Fruit fly (Drosophila melanogaster) whole organism, adult: ENCODE results near the gene CG33170.

Source experiments
- CG11617 ChIP-seq: fragments of 200-800 bp; sonication (Bioruptor generic); optimal IDR thresholded peaks from 2 replicates; lab custom pipeline; 2017; ENCODE audit warnings: mild to moderate bottlenecking, missing biosample characterization, missing genetic modification reagents, missing genetic modification characterization
- CG12768 ChIP-seq: fragments of 200-800 bp; sonication (Bioruptor generic); optimal IDR thresholded peaks from 2 replicates; lab custom pipeline; 2017; ENCODE audit warnings: missing biosample characterization, missing genetic modification characterization, mild to moderate bottlenecking, moderate library complexity, missing genetic modification reagents
- CG1620 ChIP-seq: fragments of 200-800 bp; sonication (Bioruptor generic); optimal IDR thresholded peaks from 2 replicates; lab custom pipeline; 2016; ENCODE audit warnings: missing biosample characterization, missing genetic modification characterization
- CG33017 ChIP-seq: fragments of 200-800 bp; sonication (Bioruptor generic); optimal IDR thresholded peaks from 2 replicates; lab custom pipeline; 2018; ENCODE audit warnings: missing biosample characterization, mild to moderate bottlenecking, missing genetic modification characterization, moderate library complexity
- CG5204 ChIP-seq: fragments of 200-800 bp; sonication (Bioruptor generic); optimal IDR thresholded peaks from 2 replicates; lab custom pipeline; 2016; ENCODE audit warnings: missing biosample characterization, missing genetic modification characterization
- CG7045 ChIP-seq: fragments of 200-800 bp; sonication (Bioruptor generic); optimal IDR thresholded peaks from 2 replicates; lab custom pipeline; 2017; ENCODE audit warnings: missing biosample characterization, mild to moderate bottlenecking, missing genetic modification characterization
- CG7101 ChIP-seq: fragments of 200-800 bp; sonication (Bioruptor generic); optimal IDR thresholded peaks from 2 replicates; lab custom pipeline; 2018; ENCODE audit warnings: missing biosample characterization, mild to moderate bottlenecking, missing genetic modification characterization, moderate library complexity
- Clk ChIP-seq: fragments of 200-800 bp; sonication (Bioruptor generic); optimal IDR thresholded peaks from 2 replicates; lab custom pipeline; 2017; ENCODE audit warnings: missing biosample characterization, missing genetic modification characterization
- Crg-1 ChIP-seq: fragments of 200-800 bp; sonication (Bioruptor generic); optimal IDR thresholded peaks from 2 replicates; lab custom pipeline; 2016; ENCODE audit warnings: missing biosample characterization, missing genetic modification characterization
- Hr96 ChIP-seq: fragments of 200-800 bp; sonication (Bioruptor generic); optimal IDR thresholded peaks from 2 replicates; lab custom pipeline; 2016; ENCODE audit warnings: missing biosample characterization, missing genetic modification characterization
- Mnt ChIP-seq: fragments of 200-800 bp; sonication (Bioruptor generic); optimal IDR thresholded peaks from 2 replicates; lab custom pipeline; 2016; ENCODE audit warnings: missing biosample characterization, mild to moderate bottlenecking, missing genetic modification characterization
- bab1 ChIP-seq: fragments of 200-800 bp; sonication (Bioruptor generic); optimal IDR thresholded peaks from 3 replicates; lab custom pipeline; 2019; ENCODE audit warnings: missing biosample characterization, mild to moderate bottlenecking, missing genetic modification characterization, moderate library complexity
- cic ChIP-seq: fragments of 200-800 bp; sonication (Bioruptor generic); optimal IDR thresholded peaks from 2 replicates; lab custom pipeline; 2017; ENCODE audit warnings: missing biosample characterization, mild to moderate bottlenecking, missing genetic modification characterization, moderate library complexity
- cnc ChIP-seq, 2 experiments: fragments of >200 bp; optimal IDR thresholded peaks; 2 replicates each; lab custom pipeline; 2017
- kay ChIP-seq: fragments of 200-800 bp; sonication (Bioruptor generic); peaks from one replicate; lab custom pipeline; 2016; ENCODE audit warnings: missing biosample characterization, missing genetic modification characterization, borderline replicate concordance
- ovo ChIP-seq: fragments of 200-800 bp; sonication (Bioruptor generic); optimal IDR thresholded peaks from 2 replicates; lab custom pipeline; 2016; ENCODE audit warnings: missing biosample characterization, missing genetic modification characterization
- pad ChIP-seq: fragments of 200-800 bp; sonication (Bioruptor generic); optimal IDR thresholded peaks from 3 replicates; lab custom pipeline; 2017; ENCODE audit warnings: missing biosample characterization, missing genetic modification characterization, mild to moderate bottlenecking, moderate library complexity, missing genetic modification reagents
- tj ChIP-seq: fragments of 200-800 bp; sonication (Bioruptor generic); optimal IDR thresholded peaks from 3 replicates; lab custom pipeline; 2017; ENCODE audit warnings: missing biosample characterization, mild to moderate bottlenecking, missing genetic modification characterization, moderate library complexity
- toe ChIP-seq: fragments of 200-800 bp; sonication (Bioruptor generic); optimal IDR thresholded peaks from 2 replicates; lab custom pipeline; 2016; ENCODE audit warnings: missing biosample characterization, missing genetic modification characterization

Gene CG33170

DNA sequence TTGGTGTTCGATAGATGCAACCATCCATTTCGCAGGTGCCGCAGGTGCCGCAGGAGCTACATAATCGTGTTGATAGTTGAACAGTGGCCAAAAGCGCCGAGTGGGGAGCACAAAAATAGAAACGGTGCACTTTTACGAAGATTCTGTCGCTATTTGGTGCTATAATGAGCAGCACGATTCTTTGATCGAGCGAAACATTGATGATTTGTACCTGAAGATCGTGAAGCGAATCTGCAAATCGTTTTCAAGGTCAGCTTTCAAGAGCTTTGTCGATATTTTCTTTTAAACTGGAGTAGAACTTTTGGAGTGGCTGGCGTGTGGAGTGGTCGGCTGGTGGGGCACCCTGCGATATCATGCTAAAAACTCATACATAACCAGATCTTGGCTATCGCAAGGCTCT lies 34.0 kb downstream of the CG33170 start, which contains the start of gene CG11131:
Gene CG11131, plus strand, starts transcription at position 301 of the 400 bp plus-strand sequence.
- TF ChIP-seq CG1620 (GFP tag; lab: Kevin White, UChicago) (no peak), Crg-1 (GFP tag; lab: Kevin White, UChicago) (no peak), CG7045 (GFP tag; lab: Kevin White, UChicago) (no peak), toe (GFP tag; lab: Kevin White, UChicago) (no peak), pad (GFP tag; lab: Kevin White, UChicago) (no peak), tj (GFP tag; lab: Kevin White, UChicago) (no peak), bab1 (GFP tag; lab: Kevin White, UChicago) (no peak), Hr96 (GFP tag; lab: Kevin White, UChicago) (no peak), CG5204 (GFP tag; lab: Kevin White, UChicago) (no peak), ovo (no peak), CG11617 (GFP tag; lab: Kevin White, UChicago) (no peak), Mnt (GFP tag; lab: Kevin White, UChicago) (no peak), Clk (GFP tag; lab: Kevin White, UChicago) (no peak), CG7101 (tag; lab: Kevin White, UChicago) (no peak), CG12768 (GFP tag; lab: Kevin White, UChicago) (no peak), CG33017 (tag; lab: Kevin White, UChicago) (no peak), cic (no peak), cnc (optimal IDR thresholded peaks at IDR 0.05; lab: Kevin White, UChicago) (no peak), kay (GFP tag; lab: Kevin White, UChicago) (no peak)

DNA sequence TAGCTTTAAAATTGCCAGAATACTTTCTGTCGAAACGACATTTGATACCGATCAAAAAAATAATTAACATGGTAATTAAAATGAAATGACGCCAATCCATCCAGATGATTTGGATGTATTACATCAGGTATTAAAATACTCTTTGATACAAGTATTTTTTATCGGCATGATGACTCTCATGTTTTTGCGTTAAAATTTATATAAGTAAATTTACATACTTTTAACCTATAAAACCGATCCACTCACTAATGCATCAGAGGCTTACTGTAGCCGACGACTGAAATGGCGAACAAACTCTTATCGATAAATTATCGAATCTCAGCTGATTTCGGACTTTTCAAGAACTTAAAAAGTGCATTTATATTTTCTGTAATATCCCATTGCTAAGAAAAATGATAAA lies 37.2 kb downstream of the CG33170 start, which contains the start of gene BoYb:
Gene BoYb, plus strand, starts transcription at position 301 of the 400 bp plus-strand sequence.
- TF ChIP-seq CG1620 (GFP tag; lab: Kevin White, UChicago) (no peak), cnc (optimal IDR thresholded peaks at IDR 0.05; lab: Kevin White, UChicago) (no peak), cic (no peak), Crg-1 (GFP tag; lab: Kevin White, UChicago) (no peak), toe (GFP tag; lab: Kevin White, UChicago) (no peak), bab1 (GFP tag; lab: Kevin White, UChicago) (no peak), tj (GFP tag; lab: Kevin White, UChicago) (no peak)

DNA sequence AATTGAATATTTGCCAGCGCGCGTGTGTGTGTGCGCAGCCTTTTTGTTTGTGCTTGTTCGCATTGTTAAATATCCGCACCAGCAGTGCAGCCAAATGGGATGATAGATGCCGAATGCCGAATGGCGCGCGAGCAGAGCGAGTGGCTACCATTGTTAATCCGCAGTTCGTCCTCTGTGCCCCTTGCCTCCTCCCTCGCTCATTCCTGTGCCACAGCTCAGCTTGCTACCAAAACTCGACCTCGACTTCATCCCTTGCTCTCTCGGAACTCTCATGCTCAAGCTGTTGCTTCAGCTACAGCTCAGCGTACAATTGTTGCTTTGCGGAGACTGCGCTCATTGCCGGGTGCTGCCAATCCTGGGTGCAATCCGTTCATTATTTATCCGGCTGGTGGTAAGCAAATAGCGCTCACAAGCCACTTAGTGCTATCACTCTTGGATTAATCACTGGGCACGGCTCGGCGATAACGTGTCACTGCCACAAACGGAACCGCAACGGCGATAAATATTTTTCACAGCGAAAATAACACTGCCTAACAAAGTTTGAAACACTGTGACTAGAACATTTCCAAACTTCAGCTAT lies 45.0 kb downstream of the CG33170 start:
- TF ChIP-seq tj (GFP tag; lab: Kevin White, UChicago) (no peak), CG12768 (GFP tag; lab: Kevin White, UChicago) (peak; percentile 91), ovo (no peak)

DNA sequence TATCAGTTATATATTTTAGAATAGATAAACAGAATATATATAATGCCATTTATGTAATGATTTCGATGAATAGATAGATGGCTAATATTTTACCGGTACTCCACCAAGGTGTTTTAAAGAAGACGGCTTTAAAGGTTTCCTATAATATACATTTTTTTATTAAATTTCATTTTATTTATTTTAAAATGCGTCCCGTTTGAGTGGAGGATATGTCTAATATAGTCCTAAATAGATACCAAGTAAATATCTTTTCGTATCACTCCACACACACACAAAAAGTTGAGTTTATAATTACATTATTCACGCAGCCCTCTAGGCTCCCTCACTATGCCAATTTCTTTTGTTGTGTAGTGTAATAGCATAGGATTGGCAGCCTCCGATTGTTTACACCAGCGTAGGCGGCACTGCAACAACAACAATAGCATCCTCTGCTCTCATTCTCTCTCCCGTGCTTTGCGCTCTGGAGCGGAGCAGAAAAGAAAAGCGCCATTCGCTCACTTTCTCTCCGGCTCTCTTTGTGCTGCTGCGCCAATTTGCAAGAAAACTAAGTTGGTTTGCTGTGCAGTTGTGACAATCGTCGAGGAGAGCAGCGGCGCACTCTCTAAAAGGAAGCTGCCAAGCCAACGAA lies 45.6 kb downstream of the CG33170 start, which contains the start of gene CG12768:
Gene CG12768, plus strand, starts transcription at position 578 of the 628 bp plus-strand sequence.
- no peak for TF ChIP-seq CG1620 (GFP tag; lab: Kevin White, UChicago)
- no peak for TF ChIP-seq CG5204 (GFP tag; lab: Kevin White, UChicago)
- TF ChIP-seq Clk (GFP tag; lab: Kevin White, UChicago), result no peak
- no peak for TF ChIP-seq cic
- no peak for TF ChIP-seq Crg-1 (GFP tag; lab: Kevin White, UChicago)
- TF ChIP-seq CG33017 (tag; lab: Kevin White, UChicago), result no peak
- no peak for TF ChIP-seq CG7101 (tag; lab: Kevin White, UChicago)
- TF ChIP-seq toe (GFP tag; lab: Kevin White, UChicago), result no peak
- TF ChIP-seq bab1 (GFP tag; lab: Kevin White, UChicago), result no peak
- no peak for TF ChIP-seq ovo
- no peak for TF ChIP-seq CG11617 (GFP tag; lab: Kevin White, UChicago)
